Worm (Caenorhabditis elegans) whole organism, L2 larva: Measurements from ENCODE around the gene atp-5.

Experiments used
- C34F6.9 ChIP-seq: fragments of 150-350 bp; optimal IDR thresholded peaks from 2 replicates; lab custom pipeline; 2014; ENCODE audit warnings: missing biosample characterization, missing genetic modification characterization
- F13H6.1 ChIP-seq: sonication (generic microtip); optimal IDR thresholded peaks from 2 replicates; lab custom pipeline; 2016; ENCODE audit warnings: missing genetic modification characterization, missing compliant biosample characterization
- R02D3.7 ChIP-seq: fragments of 150-350 bp; optimal IDR thresholded peaks from 2 replicates; lab custom pipeline; 2014; ENCODE audit warnings: missing biosample characterization, missing genetic modification characterization
- Y55F3AM.14 ChIP-seq: fragments of 200-800 bp; sonication (Bioruptor generic); optimal IDR thresholded peaks from 2 replicates; lab custom pipeline; 2018; ENCODE audit warnings: mild to moderate bottlenecking, missing genetic modification characterization, missing compliant biosample characterization
- ZK546.5 ChIP-seq: sonication (generic microtip); optimal IDR thresholded peaks from 2 replicates; lab custom pipeline; 2017; ENCODE audit warnings: missing biosample characterization, missing genetic modification characterization
- alr-1 ChIP-seq: fragments of 150-350 bp; optimal IDR thresholded peaks from 2 replicates; lab custom pipeline; 2014; ENCODE audit warnings: missing biosample characterization, missing genetic modification characterization
- aly-2 ChIP-seq: fragments of 150-350 bp; optimal IDR thresholded peaks from 2 replicates; lab custom pipeline; 2014; ENCODE audit warnings: missing biosample characterization, missing genetic modification characterization
- ama-1 ChIP-seq: fragments of 150-350 bp; optimal IDR thresholded peaks from 2 replicates; lab custom pipeline; 2018; ENCODE audit warnings: inconsistent platforms
- blmp-1 ChIP-seq: sonication (generic microtip); optimal IDR thresholded peaks from 2 replicates; lab custom pipeline; 2017; ENCODE audit warnings: missing genetic modification characterization, mild to moderate bottlenecking, missing compliant biosample characterization, antibody characterized with exemption, moderate library complexity; ENCODE audit not compliant: insufficient read depth
- ceh-16 ChIP-seq: fragments of 150-350 bp; optimal IDR thresholded peaks from 2 replicates; lab custom pipeline; 2014; ENCODE audit warnings: missing biosample characterization, missing genetic modification characterization
- ceh-82 ChIP-seq: fragments of 150-350 bp; optimal IDR thresholded peaks from 2 replicates; lab custom pipeline; 2014; ENCODE audit warnings: missing biosample characterization, missing genetic modification characterization
- crh-2 ChIP-seq: sonication (generic microtip); optimal IDR thresholded peaks from 2 replicates; lab custom pipeline; 2017; ENCODE audit warnings: missing biosample characterization, missing genetic modification characterization
- dmd-4 ChIP-seq: sonication (generic microtip); optimal IDR thresholded peaks from 2 replicates; lab custom pipeline; 2017; ENCODE audit warnings: missing biosample characterization, missing genetic modification characterization
- egl-27 ChIP-seq: sonication (generic microtip); optimal IDR thresholded peaks from 3 replicates; lab custom pipeline; 2017; ENCODE audit warnings: missing biosample characterization, missing genetic modification reagents, missing genetic modification characterization
- elt-3 ChIP-seq: sonication (generic microtip); optimal IDR thresholded peaks from 2 replicates; lab custom pipeline; 2017; ENCODE audit warnings: missing biosample characterization, missing genetic modification characterization
- fos-1 ChIP-seq: fragments of 150-350 bp; optimal IDR thresholded peaks from 2 replicates; lab custom pipeline; 2014; ENCODE audit warnings: missing biosample characterization, missing genetic modification characterization
- gmeb-1 ChIP-seq: fragments of 150-350 bp; optimal IDR thresholded peaks from 2 replicates; lab custom pipeline; 2014; ENCODE audit warnings: missing biosample characterization, missing genetic modification characterization
- lin-11 ChIP-seq: fragments of 150-350 bp; sonication (generic microtip); optimal IDR thresholded peaks from 2 replicates; lab custom pipeline; 2014; ENCODE audit warnings: missing biosample characterization, missing genetic modification characterization, inconsistent platforms, mixed read lengths
- lin-13 ChIP-seq: fragments of 150-350 bp; optimal IDR thresholded peaks from 2 replicates; lab custom pipeline; 2014; ENCODE audit warnings: missing biosample characterization, missing genetic modification reagents, missing genetic modification characterization
- lin-39 ChIP-seq: fragments of 150-350 bp; optimal IDR thresholded peaks from 2 replicates; lab custom pipeline; 2014; ENCODE audit warnings: missing biosample characterization, missing genetic modification reagents, missing genetic modification characterization
- lsy-2 ChIP-seq, 2 experiments: fragments of 150-350 bp in 1 of 2; sonication (generic microtip) in 1 of 2; optimal IDR thresholded peaks; 2 replicates each; lab custom pipeline; 2014 to 2017; ENCODE audit warnings: missing biosample characterization in 2 of 2, missing genetic modification characterization in 2 of 2
- mab-5 ChIP-seq: fragments of 150-350 bp; optimal IDR thresholded peaks from 2 replicates; lab custom pipeline; 2014; ENCODE audit warnings: missing biosample characterization, missing genetic modification characterization
- mbf-1 ChIP-seq: sonication (generic microtip); optimal IDR thresholded peaks from 2 replicates; lab custom pipeline; 2017; ENCODE audit warnings: missing biosample characterization, missing genetic modification characterization
- mdl-1 ChIP-seq, 2 experiments: fragments of 150-350 bp in 1 of 2; sonication (generic microtip) in 1 of 2; optimal IDR thresholded peaks; 2 replicates each; lab custom pipeline; 2017; ENCODE audit warnings: missing biosample characterization in 2 of 2, missing genetic modification characterization in 2 of 2
- nhr-10 ChIP-seq: sonication (generic microtip); optimal IDR thresholded peaks from 2 replicates; lab custom pipeline; 2017; ENCODE audit warnings: missing biosample characterization, missing genetic modification characterization
- nhr-11 ChIP-seq: fragments of 150-350 bp; optimal IDR thresholded peaks from 2 replicates; lab custom pipeline; 2014; ENCODE audit warnings: missing biosample characterization, missing genetic modification characterization
- nhr-12 ChIP-seq: fragments of 150-350 bp; optimal IDR thresholded peaks from 2 replicates; lab custom pipeline; 2014; ENCODE audit warnings: missing biosample characterization, missing genetic modification characterization
- nhr-129 ChIP-seq: fragments of 150-350 bp; optimal IDR thresholded peaks from 2 replicates; lab custom pipeline; 2014; ENCODE audit warnings: missing biosample characterization, missing genetic modification characterization
- nhr-21 ChIP-seq: fragments of 150-350 bp; optimal IDR thresholded peaks from 2 replicates; lab custom pipeline; 2014; ENCODE audit warnings: missing biosample characterization, missing genetic modification characterization
- nhr-23 ChIP-seq: fragments of 150-350 bp; optimal IDR thresholded peaks from 2 replicates; lab custom pipeline; 2014; ENCODE audit warnings: missing biosample characterization, missing genetic modification reagents, missing genetic modification characterization
- nhr-237 ChIP-seq: fragments of 150-350 bp; optimal IDR thresholded peaks from 2 replicates; lab custom pipeline; 2014; ENCODE audit warnings: missing biosample characterization, missing genetic modification characterization
- nhr-25 ChIP-seq: fragments of 150-350 bp; sonication (generic microtip); optimal IDR thresholded peaks from 3 replicates; lab custom pipeline; 2014; ENCODE audit warnings: missing biosample characterization, missing genetic modification characterization
- nhr-77 ChIP-seq: fragments of 150-350 bp; optimal IDR thresholded peaks from 2 replicates; lab custom pipeline; 2014; ENCODE audit warnings: missing biosample characterization, missing genetic modification characterization
- sem-4 ChIP-seq: fragments of 150-350 bp; optimal IDR thresholded peaks from 2 replicates; lab custom pipeline; 2014; ENCODE audit warnings: missing biosample characterization, missing genetic modification reagents, missing genetic modification characterization
- sma-3 ChIP-seq: sonication (generic microtip); optimal IDR thresholded peaks from 2 replicates; lab custom pipeline; 2016; ENCODE audit warnings: missing genetic modification reagents, missing genetic modification characterization, missing compliant biosample characterization
- unc-55 ChIP-seq: fragments of 150-350 bp; sonication (generic microtip); optimal IDR thresholded peaks from 3 replicates; lab custom pipeline; 2014; ENCODE audit warnings: missing biosample characterization, missing genetic modification reagents, missing genetic modification characterization
- unc-62 ChIP-seq: fragments of 150-350 bp; optimal IDR thresholded peaks from 2 replicates; lab custom pipeline; 2014; ENCODE audit warnings: missing biosample characterization, missing genetic modification reagents, missing genetic modification characterization
- ztf-1 ChIP-seq: fragments of 200-800 bp; sonication (Bioruptor generic); conservative IDR thresholded peaks from 2 replicates; pipeline ENCODE4 v1.3.6; 2022; ENCODE audit warnings: missing genetic modification characterization, missing compliant biosample characterization
- ztf-11 ChIP-seq: sonication (generic microtip); optimal IDR thresholded peaks from 2 replicates; lab custom pipeline; 2017; ENCODE audit warnings: missing biosample characterization, missing genetic modification characterization
- ztf-4 ChIP-seq: fragments of 150-350 bp; optimal IDR thresholded peaks from 2 replicates; lab custom pipeline; 2014; ENCODE audit warnings: missing biosample characterization, missing genetic modification characterization

atp-5 gene

ce11 chrV:11157947-11158346 is 34.3 kb upstream of the atp-5 start, which contains the start of gene srg-42:
srg-42 (minus strand) TSS chrV:11158047.
- TF ChIP-seq Y55F3AM.14 (GFP tag; lab: Kevin White, UChicago) (no peak), C34F6.9 (no peak), nhr-12 (tag; lab: Kevin White, UChicago) (no peak), nhr-11 (tag; lab: Kevin White, UChicago) (no peak), alr-1 (tag; lab: Kevin White, UChicago) (no peak), lin-13 (GFP tag; lab: Kevin White, UChicago) (no peak), lin-11 (tag; lab: Kevin White, UChicago) (no peak), nhr-237 (tag; lab: Kevin White, UChicago) (no peak), ceh-16 (tag; lab: Kevin White, UChicago) (no peak), mab-5 (tag; lab: Kevin White, UChicago) (no peak), ceh-82 (no peak), gmeb-1 (tag; lab: Kevin White, UChicago) (no peak), F13H6.1 (no peak), mbf-1 (no peak), ztf-11 (no peak), nhr-25 (tag; lab: Kevin White, UChicago) (no peak), R02D3.7 (no peak)

- TF ChIP-seq mbf-1 (no peak), elt-3 (tag; lab: Kevin White, UChicago) (no peak), gmeb-1 (tag; lab: Kevin White, UChicago) (no peak), nhr-23 (tag; lab: Kevin White, UChicago) (no peak), C34F6.9 (no peak), nhr-77 (tag; lab: Kevin White, UChicago) (no peak), fos-1 (tag; lab: Kevin White, UChicago) (no peak), nhr-237 (tag; lab: Kevin White, UChicago) (no peak), Y55F3AM.14 (GFP tag; lab: Kevin White, UChicago) (no peak), ceh-16 (tag; lab: Kevin White, UChicago) (no peak), mdl-1 (tag; optimal IDR thresholded peaks at IDR 0.05; lab: Kevin White, UChicago) (no peak), sem-4 (tag; lab: Kevin White, UChicago) (no peak), aly-2 (no peak), mab-5 (tag; lab: Kevin White, UChicago) (no peak), ceh-82 (no peak), lin-11 (tag; lab: Kevin White, UChicago) (no peak), nhr-129 (tag; lab: Kevin White, UChicago) (no peak), lsy-2 (tag; optimal IDR thresholded peaks at IDR 0.05; lab: Kevin White, UChicago) (no peak)
Observed at ce11 chrV:11156589-11156988, 32.9 kb upstream of the atp-5 start.

DNA sequence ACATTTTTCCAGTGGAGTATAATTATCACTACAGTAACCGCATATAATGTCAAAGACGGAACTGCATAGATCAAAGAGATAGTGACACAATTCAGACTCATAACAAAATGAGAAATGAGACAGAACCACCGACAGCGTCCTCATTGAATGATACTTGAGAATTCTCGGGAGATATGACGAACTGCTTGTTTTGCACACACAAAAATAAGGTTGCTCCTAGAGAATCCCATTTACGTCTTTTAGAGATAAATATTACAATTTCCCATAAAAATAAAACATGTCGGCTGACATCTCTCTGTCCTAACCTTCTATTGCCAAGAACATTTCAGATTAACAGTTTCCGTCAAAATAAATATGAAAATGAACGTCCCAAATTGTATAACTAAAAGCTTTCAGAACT is 31.9 kb upstream of the atp-5 start, which contains the start of gene srg-38:
TSS of gene srg-38 (minus strand) at position 101 of the 400 bp plus-strand sequence.
- TF ChIP-seq nhr-12 (tag; lab: Kevin White, UChicago) = no peak
- TF ChIP-seq egl-27 (tag; lab: Kevin White, UChicago) = no peak
- no peak for TF ChIP-seq ZK546.5 (tag; lab: Kevin White, UChicago)
- no peak for TF ChIP-seq blmp-1
- no peak for TF ChIP-seq mbf-1
- TF ChIP-seq ztf-4 (tag; lab: Kevin White, UChicago) = no peak
- no peak for TF ChIP-seq nhr-25 (tag; lab: Kevin White, UChicago)
- TF ChIP-seq C34F6.9 = no peak
- no peak for TF ChIP-seq sma-3
- no peak for TF ChIP-seq unc-62 (GFP tag; lab: Kevin White, UChicago)
- no peak for TF ChIP-seq gmeb-1 (tag; lab: Kevin White, UChicago)
- no peak for TF ChIP-seq nhr-129 (tag; lab: Kevin White, UChicago)
- TF ChIP-seq mdl-1 (tag; optimal IDR thresholded peaks at IDR 0.05; lab: Kevin White, UChicago) = no peak
- TF ChIP-seq ceh-16 (tag; lab: Kevin White, UChicago) = no peak
- no peak for TF ChIP-seq elt-3 (tag; lab: Kevin White, UChicago)
- no peak for TF ChIP-seq ztf-1
- no peak for TF ChIP-seq nhr-21 (tag; lab: Kevin White, UChicago)
- no peak for TF ChIP-seq ceh-82
- TF ChIP-seq nhr-237 (tag; lab: Kevin White, UChicago) = no peak

DNA sequence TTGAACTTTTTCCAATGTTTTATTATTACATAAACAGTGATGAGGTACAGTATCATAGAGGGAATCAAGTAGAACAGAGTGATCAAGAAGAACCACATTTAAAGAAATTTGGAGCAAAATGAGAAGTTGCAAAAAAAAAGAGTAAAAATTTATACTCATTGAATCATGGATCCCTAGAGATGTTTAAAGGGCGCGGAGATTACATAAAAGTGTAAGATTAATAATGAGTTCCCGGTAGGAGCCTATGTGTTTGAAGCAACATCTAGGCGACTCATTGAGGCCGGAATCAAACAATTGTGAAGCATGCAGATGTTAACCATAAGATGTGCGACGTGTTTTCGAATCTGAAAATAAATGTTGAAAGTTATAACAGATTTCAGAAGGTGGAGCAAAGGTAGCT is 28.7 kb upstream of the atp-5 start, which contains the start of gene srg-39:
TSS of gene srg-39 (minus strand) at position 101 of the 400 bp plus-strand sequence.
- no peak for TF ChIP-seq fos-1 (tag; lab: Kevin White, UChicago)

- no peak for TF ChIP-seq R02D3.7
- no peak for TF ChIP-seq dmd-4
- no peak for TF ChIP-seq unc-55 (GFP tag; lab: Kevin White, UChicago)
- TF ChIP-seq nhr-10 (tag; lab: Kevin White, UChicago) = no peak
- TF ChIP-seq nhr-25 (tag; lab: Kevin White, UChicago) = no peak
- no peak for TF ChIP-seq crh-2 (tag; lab: Kevin White, UChicago)
- TF ChIP-seq ceh-82 = no peak
- TF ChIP-seq lin-39 (tag; lab: Kevin White, UChicago) = no peak
- TF ChIP-seq ztf-4 (tag; lab: Kevin White, UChicago) = no peak
- no peak for TF ChIP-seq ZK546.5 (tag; lab: Kevin White, UChicago)
- TF ChIP-seq ceh-16 (tag; lab: Kevin White, UChicago) = no peak
- TF ChIP-seq C34F6.9 = no peak
- TF ChIP-seq nhr-129 (tag; lab: Kevin White, UChicago) = no peak
- no peak for TF ChIP-seq nhr-11 (tag; lab: Kevin White, UChicago)
- no peak for TF ChIP-seq mab-5 (tag; lab: Kevin White, UChicago)
- TF ChIP-seq ama-1 (lab: Kevin White, UChicago) = no peak
- no peak for TF ChIP-seq unc-62 (GFP tag; lab: Kevin White, UChicago)
- no peak for TF ChIP-seq nhr-23 (tag; lab: Kevin White, UChicago)
Observed at ce11 chrV:11149405-11149804, 25.7 kb upstream of the atp-5 start, which contains the start of gene T19C4.1. T19C4.1 (plus strand) TSS chrV:11149705.
